Fruit fly (Drosophila melanogaster): Measurements from ENCODE around the gene CG43844.

Gene CG43844

dm6 chr3R:21849988-21850460 lies 39.3 kb upstream of the CG43844 start (continued):
- TF ChIP-seq CG17385 (GFP tag; optimal IDR thresholded peaks at IDR 0.05) (peak; percentile 57), Hey (tag; optimal IDR thresholded peaks at IDR 0.05) (no peak), NC2α (GFP tag; optimal IDR thresholded peaks at IDR 0.05) (peak; percentile 43), Doc3 (GFP tag; IDR thresholded peaks at IDR 0.05; ENCODE audit: partially characterized antibody) (no peak), ems (GFP tag; optimal IDR thresholded peaks at IDR 0.05) (peak; percentile 13), croc (GFP tag; conservative IDR thresholded peaks at IDR 0.05) (peak; percentile 45; the same call in 1 of the 3 replicates), CG10274 (GFP tag; optimal IDR thresholded peaks at IDR 0.05) (no peak), psq (GFP tag; optimal IDR thresholded peaks at IDR 0.05) (no peak), CG6683 (GFP tag; optimal IDR thresholded peaks at IDR 0.05) (no peak), CG16813 (GFP tag; IDR thresholded peaks at IDR 0.05; ENCODE audit: partially characterized antibody) (no peak), CG7963 (GFP tag; IDR thresholded peaks at IDR 0.05; ENCODE audit: partially characterized antibody) (no peak), unpg (GFP tag; optimal IDR thresholded peaks at IDR 0.05) (peak; percentile 34), pho (GFP tag; optimal IDR thresholded peaks at IDR 0.05) (no peak), CG10209 (GFP tag; optimal IDR thresholded peaks at IDR 0.05) (peak; percentile 50), so (GFP tag; IDR thresholded peaks at IDR 0.05) (no peak), nom (GFP tag; optimal IDR thresholded peaks at IDR 0.05) (no peak), CG9876 (GFP tag; optimal IDR thresholded peaks at IDR 0.05) (no peak), CG10321 (GFP tag; IDR thresholded peaks at IDR 0.05) (no peak), CG4854 (GFP tag; optimal IDR thresholded peaks at IDR 0.05) (no peak), pan (optimal IDR thresholded peaks at IDR 0.05) (no peak), pan (GFP tag; optimal IDR thresholded peaks at IDR 0.05 in 1 of 2, IDR thresholded peaks at IDR 0.05 in 1 of 2) (no peak), ara (GFP tag; IDR thresholded peaks at IDR 0.05) (peak; percentile 63), Nf-YA (GFP tag; IDR thresholded peaks at IDR 0.05) (no peak), abd-A (tag; optimal IDR thresholded peaks at IDR 0.05) (no peak), vvl (GFP tag; IDR thresholded peaks at IDR 0.05) (peak; percentile 53; the same call in 1 of the 2 replicates), CG12942 (GFP tag; optimal IDR thresholded peaks at IDR 0.05) (peak; percentile 3), Dbx (GFP tag; IDR thresholded peaks at IDR 0.05) (no peak), odd (GFP tag; optimal IDR thresholded peaks at IDR 0.05) (peak; percentile 7), onecut (GFP tag; IDR thresholded peaks at IDR 0.05) (no peak), slbo (GFP tag; IDR thresholded peaks at IDR 0.05) (peak; percentile 49), CG7928 (GFP tag; optimal IDR thresholded peaks at IDR 0.05) (no peak), gro (GFP tag; optimal IDR thresholded peaks at IDR 0.05) (no peak), Sry-δ (GFP tag; optimal IDR thresholded peaks at IDR 0.05) (no peak), gcm (GFP tag; optimal IDR thresholded peaks at IDR 0.05) (no peak), ATbp (GFP tag; optimal IDR thresholded peaks at IDR 0.05) (peak; percentile 24), cad (GFP tag; optimal IDR thresholded peaks at IDR 0.05) (no peak), CG7357 (GFP tag; IDR thresholded peaks at IDR 0.05) (0 out of 3 replicates have a peak, but pooled peaks have one; percentile 13), Ada2b (GFP tag; IDR thresholded peaks at IDR 0.05) (0 out of 2 replicates have a peak, but pooled peaks have one; percentile 18), gce (GFP tag; IDR thresholded peaks at IDR 0.05) (no peak), chm (GFP tag; IDR thresholded peaks at IDR 0.05) (0 out of 2 replicates have a peak, but pooled peaks have one; percentile 24), CG10979 (tag; optimal IDR thresholded peaks at IDR 0.05) (peak; percentile 41), HLHmδ (GFP tag; optimal IDR thresholded peaks at IDR 0.05) (no peak), dan (GFP tag; IDR thresholded peaks at IDR 0.05) (no peak), gsb (GFP tag; IDR thresholded peaks at IDR 0.05) (no peak), esg (GFP tag; conservative IDR thresholded peaks at IDR 0.05) (peak; percentile 27; the same call in 1 of the 2 replicates), zf30C (GFP tag; optimal IDR thresholded peaks at IDR 0.05) (no peak), CG18764 (GFP tag; optimal IDR thresholded peaks at IDR 0.05) (no peak), PHDP (tag; optimal IDR thresholded peaks at IDR 0.05) (peak; percentile 25), sim (GFP tag; IDR thresholded peaks at IDR 0.05) (no peak), Sin3A (optimal IDR thresholded peaks at IDR 0.05) (no peak), CG7556 (GFP tag; optimal IDR thresholded peaks at IDR 0.05) (peak; percentile 51), CG1603 (tag; optimal IDR thresholded peaks at IDR 0.05) (peak; percentile 38)

Measured in whole organism, embryonic.